Fruit fly (Drosophila melanogaster) whole organism, embryonic: ENCODE measurements around the gene CG17177.

Experiments used
- CG10543 ChIP-seq: fragments of 200-800 bp; sonication (Bioruptor generic); optimal IDR thresholded peaks from 3 replicates; lab custom pipeline; 2017; ENCODE audit warnings: missing biosample characterization, mild to moderate bottlenecking, missing genetic modification characterization, moderate library complexity
- CG11398 ChIP-seq: fragments of 200-800 bp; sonication (Bioruptor generic); optimal IDR thresholded peaks from 2 replicates; lab custom pipeline; 2016; ENCODE audit warnings: missing biosample characterization, missing genetic modification characterization
- CG11695 ChIP-seq: fragments of 200-800 bp; sonication (Bioruptor generic); IDR thresholded peaks from 3 replicates; pipeline ENCODE4 v1.3.6; 2022; ENCODE audit warnings: missing biosample characterization, missing genetic modification characterization
- CG11696 ChIP-seq: fragments of 200-800 bp; sonication (Bioruptor generic); IDR thresholded peaks from 2 replicates; pipeline ENCODE4 v1.3.6; 2022; ENCODE audit warnings: missing biosample characterization, missing genetic modification characterization
- CG1233 ChIP-seq: fragments of 200-800 bp; sonication (Bioruptor generic); optimal IDR thresholded peaks from 4 replicates; lab custom pipeline; 2018; ENCODE audit warnings: missing biosample characterization, mild to moderate bottlenecking, missing genetic modification characterization
- CG13123 ChIP-seq: fragments of 200-800 bp; sonication (Bioruptor generic); optimal IDR thresholded peaks from 2 replicates; lab custom pipeline; 2016; ENCODE audit warnings: missing biosample characterization, missing genetic modification characterization
- CG13287 ChIP-seq: fragments of 200-800 bp; sonication (Bioruptor generic); IDR thresholded peaks from 2 replicates; pipeline ENCODE4 v1.3.6; 2022; ENCODE audit warnings: missing biosample characterization, missing genetic modification characterization; ENCODE audit not compliant: partially characterized antibody
- CG14014 ChIP-seq: fragments of 200-800 bp; sonication (Bioruptor generic); IDR thresholded peaks from 2 replicates; pipeline ENCODE4 v1.3.6; 2022; ENCODE audit warnings: missing biosample characterization, missing genetic modification characterization
- CG17385 ChIP-seq: fragments of 200-800 bp; sonication (Bioruptor generic); optimal IDR thresholded peaks from 3 replicates; lab custom pipeline; 2018; ENCODE audit warnings: missing biosample characterization, mild to moderate bottlenecking, missing genetic modification characterization
- CG17912 ChIP-seq: fragments of 200-800 bp; sonication (Bioruptor generic); optimal IDR thresholded peaks from 2 replicates; lab custom pipeline; 2018; ENCODE audit warnings: missing biosample characterization, mild to moderate bottlenecking, missing genetic modification characterization
- CG18476 ChIP-seq: fragments of 200-800 bp; sonication (Bioruptor generic); optimal IDR thresholded peaks from 2 replicates; lab custom pipeline; 2016; ENCODE audit warnings: missing biosample characterization, mild to moderate bottlenecking, missing genetic modification characterization
- CG31365 ChIP-seq: fragments of 200-800 bp; sonication (Bioruptor generic); optimal IDR thresholded peaks from 2 replicates; lab custom pipeline; 2018; ENCODE audit warnings: missing biosample characterization, mild to moderate bottlenecking, missing genetic modification characterization
- CG3407 ChIP-seq: fragments of 200-800 bp; sonication (Bioruptor generic); optimal IDR thresholded peaks from 2 replicates; lab custom pipeline; 2018; ENCODE audit warnings: missing biosample characterization, mild to moderate bottlenecking, missing genetic modification characterization
- CG34376 ChIP-seq: fragments of 200-800 bp; sonication (Bioruptor generic); optimal IDR thresholded peaks from 2 replicates; lab custom pipeline; 2018; ENCODE audit warnings: missing biosample characterization, mild to moderate bottlenecking, missing genetic modification characterization
- CG4730 ChIP-seq: fragments of 200-800 bp; sonication (Bioruptor generic); IDR thresholded peaks from 2 replicates; pipeline ENCODE4 v1.3.6; 2022; ENCODE audit warnings: missing biosample characterization, missing genetic modification characterization
- CG7745 ChIP-seq: fragments of 200-800 bp; sonication (Bioruptor generic); optimal IDR thresholded peaks from 2 replicates; lab custom pipeline; 2018; ENCODE audit warnings: missing biosample characterization, mild to moderate bottlenecking, missing genetic modification characterization, moderate library complexity
- CG8478 ChIP-seq: fragments of >200 bp; optimal IDR thresholded peaks from 2 replicates; lab custom pipeline; 2018
- CG8924 ChIP-seq: fragments of 200-800 bp; optimal IDR thresholded peaks from 3 replicates; lab custom pipeline; 2019; ENCODE audit warnings: missing biosample characterization, mild to moderate bottlenecking, missing genetic modification characterization, moderate library complexity
- CG9215 ChIP-seq: fragments of 200-800 bp; sonication (Bioruptor generic); IDR thresholded peaks from 2 replicates; pipeline ENCODE4 v1.3.6; 2022; ENCODE audit warnings: missing biosample characterization, missing genetic modification characterization
- CG9797 ChIP-seq: fragments of 200-800 bp; sonication (Bioruptor generic); optimal IDR thresholded peaks from 3 replicates; lab custom pipeline; 2018; ENCODE audit warnings: missing biosample characterization, mild to moderate bottlenecking, missing genetic modification characterization
- Dfd ChIP-seq, 2 experiments: fragments of >200 bp; optimal IDR thresholded peaks; 2 replicates each; lab custom pipeline; 2017; ENCODE audit warnings: missing biosample characterization in 2 of 2, missing genetic modification characterization in 2 of 2
- Fer1 ChIP-seq: fragments of 200-800 bp; sonication (Bioruptor generic); optimal IDR thresholded peaks from 2 replicates; lab custom pipeline; 2017; ENCODE audit warnings: missing biosample characterization, mild to moderate bottlenecking, missing genetic modification characterization
- HLH54F ChIP-seq: fragments of 200-800 bp; sonication (Bioruptor generic); optimal IDR thresholded peaks from 3 replicates; lab custom pipeline; 2016; ENCODE audit warnings: missing biosample characterization, missing genetic modification characterization
- Hmx ChIP-seq: fragments of 200-800 bp; sonication (Bioruptor generic); optimal IDR thresholded peaks from 2 replicates; lab custom pipeline; 2016; ENCODE audit warnings: missing biosample characterization, missing genetic modification characterization
- Kr ChIP-seq: fragments of 200-800 bp; sonication (Bioruptor generic); optimal IDR thresholded peaks from 2 replicates; lab custom pipeline; 2017; ENCODE audit warnings: missing biosample characterization, mild to moderate bottlenecking, missing genetic modification characterization
- MBD-R2 ChIP-seq: fragments of 200-800 bp; sonication (Bioruptor generic); IDR thresholded peaks from 2 replicates; pipeline ENCODE4 v1.3.6; 2022; ENCODE audit warnings: missing biosample characterization, missing genetic modification characterization
- Mes4 ChIP-seq: fragments of 200-800 bp; sonication (Bioruptor generic); optimal IDR thresholded peaks from 2 replicates; lab custom pipeline; 2016; ENCODE audit warnings: missing biosample characterization, missing genetic modification characterization
- Mrtf ChIP-seq: fragments of 200-800 bp; sonication (Bioruptor generic); IDR thresholded peaks from 3 replicates; pipeline ENCODE4 v1.3.6; 2022; ENCODE audit warnings: missing biosample characterization, missing genetic modification characterization
- Nf-YA ChIP-seq: fragments of 200-800 bp; sonication (Bioruptor generic); IDR thresholded peaks from 2 replicates; pipeline ENCODE4 v1.3.6; 2022; ENCODE audit warnings: missing biosample characterization, missing genetic modification characterization
- NfI ChIP-seq: fragments of 200-800 bp; sonication (Bioruptor generic); optimal IDR thresholded peaks from 3 replicates; lab custom pipeline; 2018; ENCODE audit warnings: missing biosample characterization, mild to moderate bottlenecking, missing genetic modification characterization, moderate library complexity
- Pdp1 ChIP-seq, 2 experiments: fragments of 200-800 bp; sonication (Bioruptor generic); optimal IDR thresholded peaks; 3 replicates each; lab custom pipeline; 2016; ENCODE audit warnings: missing biosample characterization in 2 of 2, missing genetic modification characterization in 2 of 2, mild to moderate bottlenecking in 1 of 2, moderate library complexity in 1 of 2
- Rx ChIP-seq: fragments of 200-800 bp; sonication (Bioruptor generic); IDR thresholded peaks from 2 replicates; pipeline ENCODE4 v1.3.6; 2022; ENCODE audit warnings: missing biosample characterization, missing genetic modification characterization
- Sox102F ChIP-seq: fragments of 200-800 bp; sonication (Bioruptor generic); optimal IDR thresholded peaks from 2 replicates; lab custom pipeline; 2018; ENCODE audit warnings: missing biosample characterization, mild to moderate bottlenecking, missing genetic modification characterization, moderate library complexity
- Spps ChIP-seq: fragments of 200-800 bp; sonication (Bioruptor generic); optimal IDR thresholded peaks from 2 replicates; lab custom pipeline; 2018; ENCODE audit warnings: missing biosample characterization, mild to moderate bottlenecking, missing genetic modification characterization
- ash1 ChIP-seq: fragments of 200-800 bp; sonication (Bioruptor generic); optimal IDR thresholded peaks from 2 replicates; lab custom pipeline; 2018; ENCODE audit warnings: missing biosample characterization, mild to moderate bottlenecking, missing genetic modification characterization
- bab2 ChIP-seq: fragments of 200-800 bp; sonication (Bioruptor generic); optimal IDR thresholded peaks from 2 replicates; lab custom pipeline; 2016; ENCODE audit warnings: missing biosample characterization, missing genetic modification characterization
- bowl ChIP-seq: fragments of 200-800 bp; sonication (Bioruptor generic); IDR thresholded peaks from 2 replicates; pipeline ENCODE4 v1.3.6; 2022; ENCODE audit warnings: missing biosample characterization, missing genetic modification characterization
- br ChIP-seq: fragments of >200 bp; optimal IDR thresholded peaks from 2 replicates; lab custom pipeline; 2017
- chn ChIP-seq: fragments of 200-800 bp; sonication (Bioruptor generic); optimal IDR thresholded peaks from 2 replicates; lab custom pipeline; 2016; ENCODE audit warnings: missing biosample characterization, missing genetic modification characterization
- ci ChIP-seq: fragments of 200-800 bp; sonication (Bioruptor generic); IDR thresholded peaks from 3 replicates; pipeline ENCODE4 v1.3.6; 2022; ENCODE audit warnings: missing biosample characterization, missing genetic modification characterization
- crol ChIP-seq: fragments of 200-800 bp; sonication (Bioruptor generic); IDR thresholded peaks from 2 replicates; pipeline ENCODE4 v1.3.6; 2022; ENCODE audit warnings: missing biosample characterization, missing genetic modification characterization
- dm ChIP-seq: fragments of 200-800 bp; sonication (Bioruptor generic); optimal IDR thresholded peaks from 3 replicates; lab custom pipeline; 2016; ENCODE audit warnings: missing biosample characterization, missing genetic modification characterization
- fd3F ChIP-seq: fragments of 200-800 bp; sonication (Bioruptor generic); optimal IDR thresholded peaks from 2 replicates; lab custom pipeline; 2018; ENCODE audit warnings: missing biosample characterization, mild to moderate bottlenecking, missing genetic modification characterization, moderate library complexity
- mam ChIP-seq: fragments of 200-800 bp; sonication (Bioruptor generic); optimal IDR thresholded peaks from 3 replicates; lab custom pipeline; 2016; ENCODE audit warnings: missing biosample characterization, missing genetic modification characterization
- odd ChIP-seq: fragments of 200-800 bp; sonication (Bioruptor generic); optimal IDR thresholded peaks from 2 replicates; lab custom pipeline; 2017; ENCODE audit warnings: missing biosample characterization, mild to moderate bottlenecking, missing genetic modification characterization
- pan ChIP-seq, 4 experiments: fragments of >200 bp in 3 of 4; fragments of 200-800 bp in 1 of 4; sonication (Bioruptor generic) in 1 of 4; optimal IDR thresholded peaks in 3 of 4; IDR thresholded peaks in 1 of 4; 2 replicates each; pipeline versions ENCODE4 v1.3.6 to Lab custom; 2017 to 2022; ENCODE audit warnings: missing biosample characterization in 2 of 4, missing genetic modification characterization in 2 of 4, mixed read lengths in 1 of 4
- pzg ChIP-seq: fragments of 200-800 bp; sonication (Bioruptor generic); optimal IDR thresholded peaks from 3 replicates; lab custom pipeline; 2018; ENCODE audit warnings: missing biosample characterization, mild to moderate bottlenecking, missing genetic modification characterization, moderate library complexity
- sens-2 ChIP-seq: fragments of 200-800 bp; sonication (Bioruptor generic); IDR thresholded peaks from 2 replicates; pipeline ENCODE4 v1.3.6; 2022; ENCODE audit warnings: missing biosample characterization, missing genetic modification characterization
- tin ChIP-seq: fragments of 200-800 bp; sonication (Bioruptor generic); optimal IDR thresholded peaks from 3 replicates; lab custom pipeline; 2016; ENCODE audit warnings: missing biosample characterization, missing genetic modification characterization
- unpg ChIP-seq: fragments of 200-800 bp; sonication (Bioruptor generic); optimal IDR thresholded peaks from 3 replicates; lab custom pipeline; 2018; ENCODE audit warnings: missing biosample characterization, mild to moderate bottlenecking, missing genetic modification characterization, moderate library complexity
- usp ChIP-seq: fragments of >200 bp; optimal IDR thresholded peaks from 2 replicates; lab custom pipeline; 2017; ENCODE audit warnings: missing biosample characterization, missing genetic modification characterization
- z ChIP-seq: fragments of 200-800 bp; sonication (Bioruptor generic); IDR thresholded peaks from 3 replicates; pipeline ENCODE4 v1.3.6; 2022; ENCODE audit warnings: missing biosample characterization, missing genetic modification characterization

Gene CG17177

DNA sequence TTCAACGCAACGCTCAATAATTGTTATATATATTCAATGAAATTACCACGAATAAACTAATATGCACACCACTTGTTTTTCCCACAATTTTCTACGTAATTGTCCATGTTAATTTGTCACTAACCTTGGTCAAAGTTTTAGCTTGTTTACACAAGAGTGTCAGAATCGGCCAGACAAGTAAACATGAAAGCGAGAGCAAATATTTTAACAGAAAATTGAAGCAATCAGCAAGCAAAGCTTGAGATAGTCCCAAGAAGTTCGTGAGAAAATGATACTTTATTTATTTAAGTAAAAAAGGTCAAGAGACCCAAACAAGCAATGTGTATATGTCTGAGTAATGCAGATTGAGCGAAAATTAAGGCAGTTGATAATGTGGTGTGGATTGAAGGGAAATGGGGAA lies 6.6 kb upstream of the CG17177 start (continued):
- peak; percentile 33 for TF ChIP-seq unpg (GFP tag; lab: Kevin White, UChicago)
- TF ChIP-seq Rx (GFP tag; lab: Robert Waterston, UW), result no peak
- no peak for TF ChIP-seq CG17912 (GFP tag; lab: Kevin White, UChicago)
- no peak for TF ChIP-seq pan (optimal IDR thresholded peaks at IDR 0.05; lab: Kevin White, UChicago)
- peak in 1 of 2 experiments; percentile 62 for TF ChIP-seq pan (GFP tag; optimal IDR thresholded peaks at IDR 0.05 in 1 of 2, IDR thresholded peaks at IDR 0.05 in 1 of 2)
- no peak for TF ChIP-seq sens-2 (GFP tag; lab: Robert Waterston, UW)
- peak; percentile 40 for TF ChIP-seq NfI (GFP tag; lab: Kevin White, UChicago)
- peak; percentile 46 for TF ChIP-seq Sox102F (GFP tag; lab: Kevin White, UChicago)
- no peak for TF ChIP-seq CG8478
- peak; percentile 52 for TF ChIP-seq CG1233 (GFP tag; lab: Kevin White, UChicago)
- peak; percentile 39; the same call in 1 of the 2 replicates for TF ChIP-seq CG11696 (GFP tag; lab: Robert Waterston, UW)
- TF ChIP-seq br (lab: Kevin White, UChicago), result no peak
- TF ChIP-seq HLH54F (GFP tag; lab: Kevin White, UChicago), result peak; percentile 23
- TF ChIP-seq CG7745 (tag; lab: Kevin White, UChicago), result no peak
- TF ChIP-seq CG10543 (GFP tag; lab: Kevin White, UChicago), result peak; percentile 24
- no peak for TF ChIP-seq dm
- TF ChIP-seq pzg (GFP tag; lab: Kevin White, UChicago), result no peak
- 0 out of 2 replicates have a peak, but pooled peaks have one; percentile 6 for TF ChIP-seq CG4730 (GFP tag; lab: Robert Waterston, UW)
- TF ChIP-seq CG9215, result no peak
- no peak for TF ChIP-seq Mrtf (GFP tag; lab: Robert Waterston, UW)
- peak; percentile 52 for TF ChIP-seq mam
- TF ChIP-seq usp (GFP tag; lab: Kevin White, UChicago), result no peak
- no peak for TF ChIP-seq MBD-R2 (GFP tag; lab: Robert Waterston, UW)
- no peak for TF ChIP-seq CG13287 (GFP tag; lab: Robert Waterston, UW)
- 0 out of 3 replicates have a peak, but pooled peaks have one; percentile 43 for TF ChIP-seq ci (GFP tag; lab: Robert Waterston, UW)
- TF ChIP-seq CG8924, result no peak
- TF ChIP-seq CG14014 (GFP tag; lab: Robert Waterston, UW), result peak; percentile 76; the same call in 1 of the 2 replicates
- TF ChIP-seq chn (GFP tag; lab: Kevin White, UChicago), result no peak
- peak; percentile 41 for TF ChIP-seq CG18476 (GFP tag; lab: Kevin White, UChicago)
- no peak for TF ChIP-seq CG9797 (GFP tag; lab: Kevin White, UChicago)
- no peak for TF ChIP-seq z (GFP tag; lab: Robert Waterston, UW)
- peak; percentile 44 for TF ChIP-seq CG11398 (GFP tag; lab: Kevin White, UChicago)
- TF ChIP-seq Pdp1 (GFP tag; optimal IDR thresholded peaks at IDR 0.05; lab: Kevin White, UChicago), result peak in 1 of 2 experiments; percentile 20
- TF ChIP-seq fd3F (GFP tag; lab: Kevin White, UChicago), result peak; percentile 41
- TF ChIP-seq Hmx (GFP tag; lab: Kevin White, UChicago), result no peak
- no peak for TF ChIP-seq Kr (GFP tag; lab: Kevin White, UChicago)
- TF ChIP-seq ash1 (GFP tag; lab: Kevin White, UChicago), result no peak
- TF ChIP-seq Spps (tag; lab: Kevin White, UChicago), result no peak
- no peak for TF ChIP-seq crol (GFP tag; lab: Robert Waterston, UW)
- TF ChIP-seq Nf-YA (GFP tag; lab: Robert Waterston, UW), result 0 out of 2 replicates have a peak, but pooled peaks have one; percentile 34
- no peak for TF ChIP-seq CG31365 (tag; lab: Kevin White, UChicago)
- peak; percentile 10 for TF ChIP-seq CG3407
- TF ChIP-seq tin (GFP tag; lab: Kevin White, UChicago), result no peak
- TF ChIP-seq Dfd (GFP tag; optimal IDR thresholded peaks at IDR 0.05; lab: Kevin White, UChicago), result no peak
- TF ChIP-seq bab2 (GFP tag; lab: Kevin White, UChicago), result peak; percentile 71
- TF ChIP-seq CG13123 (GFP tag; lab: Kevin White, UChicago), result peak; percentile 56
- no peak for TF ChIP-seq bowl (GFP tag; lab: Robert Waterston, UW)
- peak; percentile 12 for TF ChIP-seq Mes4 (GFP tag; lab: Kevin White, UChicago)
- TF ChIP-seq CG34376 (GFP tag; lab: Kevin White, UChicago), result peak; percentile 8
- TF ChIP-seq CG11695 (GFP tag; lab: Robert Waterston, UW), result peak; percentile 65; the same call in 1 of the 3 replicates
- TF ChIP-seq Fer1 (GFP tag; lab: Kevin White, UChicago), result peak; percentile 64
- TF ChIP-seq odd, result peak; percentile 40
- TF ChIP-seq CG17385 (GFP tag; lab: Kevin White, UChicago), result peak; percentile 19
